Fruit fly (Drosophila melanogaster) whole organism, embryonic: ENCODE measurements around the gene CG42852.
A peak's percentile ranks its signal among the peaks of the same experiment; 100 is the strongest.

Experiments
- Awh ChIP-seq: fragments of 200-800 bp; sonication (Bioruptor generic); IDR thresholded peaks from 2 replicates; pipeline ENCODE4, ENCODE4 v1.3.6; 2022; ENCODE audit warnings: missing biosample characterization, missing genetic modification characterization
- BEAF-32 ChIP-seq: fragments of 200-800 bp; sonication (Bioruptor generic); optimal IDR thresholded peaks from 3 replicates; lab custom pipeline; 2017; ENCODE audit warnings: missing biosample characterization, missing genetic modification characterization, mild to moderate bottlenecking, moderate library complexity, missing genetic modification reagents
- Bdp1 ChIP-seq: fragments of 200-800 bp; sonication (Bioruptor generic); optimal IDR thresholded peaks from 3 replicates; lab custom pipeline; 2016; ENCODE audit warnings: missing biosample characterization, missing genetic modification characterization
- BtbVII ChIP-seq: fragments of 200-800 bp; sonication (Bioruptor generic); optimal IDR thresholded peaks from 3 replicates; lab custom pipeline; 2017; ENCODE audit warnings: missing biosample characterization, mild to moderate bottlenecking, missing genetic modification characterization
- Bteb2 ChIP-seq: fragments of 200-800 bp; sonication (Bioruptor generic); optimal IDR thresholded peaks from 2 replicates; lab custom pipeline; 2016; ENCODE audit warnings: missing biosample characterization, missing genetic modification characterization
- CG10321 ChIP-seq: fragments of 200-800 bp; sonication (Bioruptor generic); IDR thresholded peaks from 2 replicates; pipeline ENCODE4 v1.3.6; 2022; ENCODE audit warnings: missing biosample characterization, missing genetic modification characterization
- CG10462 ChIP-seq: fragments of 200-800 bp; sonication (Bioruptor generic); optimal IDR thresholded peaks from 2 replicates; lab custom pipeline; 2016; ENCODE audit warnings: missing biosample characterization, missing genetic modification characterization
- CG11560 ChIP-seq: fragments of 200-800 bp; sonication (Bioruptor generic); IDR thresholded peaks from 3 replicates; pipeline ENCODE4 v1.3.6; 2022; ENCODE audit warnings: missing biosample characterization, missing genetic modification characterization
- CG12104 ChIP-seq: fragments of 200-800 bp; sonication (Bioruptor generic); optimal IDR thresholded peaks from 3 replicates; lab custom pipeline; 2016; ENCODE audit warnings: missing biosample characterization, missing genetic modification characterization
- CG13424 ChIP-seq: fragments of 200-800 bp; sonication (Bioruptor generic); optimal IDR thresholded peaks from 2 replicates; lab custom pipeline; 2019; ENCODE audit warnings: missing biosample characterization, mild to moderate bottlenecking, missing genetic modification characterization, moderate library complexity
- CG15073 ChIP-seq: fragments of 200-800 bp; sonication (Bioruptor generic); optimal IDR thresholded peaks from 2 replicates; lab custom pipeline; 2016; ENCODE audit warnings: missing biosample characterization, missing genetic modification characterization
- CG15269 ChIP-seq: fragments of 200-800 bp; sonication (Bioruptor generic); optimal IDR thresholded peaks from 2 replicates; lab custom pipeline; 2018; ENCODE audit warnings: missing biosample characterization, mild to moderate bottlenecking, missing genetic modification characterization, moderate library complexity
- CG16813 ChIP-seq: fragments of 200-800 bp; sonication (Bioruptor generic); IDR thresholded peaks from 3 replicates; pipeline ENCODE4 v1.3.6; 2022; ENCODE audit warnings: missing biosample characterization, missing genetic modification characterization; ENCODE audit not compliant: partially characterized antibody
- CG1792 ChIP-seq: fragments of 200-800 bp; sonication (Bioruptor generic); optimal IDR thresholded peaks from 2 replicates; lab custom pipeline; 2016; ENCODE audit warnings: missing biosample characterization, missing genetic modification characterization
- CG18764 ChIP-seq: fragments of 200-800 bp; sonication (Bioruptor generic); optimal IDR thresholded peaks from 3 replicates; lab custom pipeline; 2016; ENCODE audit warnings: missing biosample characterization, missing genetic modification characterization
- CG3065 ChIP-seq: fragments of 200-800 bp; sonication (Bioruptor generic); optimal IDR thresholded peaks from 2 replicates; lab custom pipeline; 2016; ENCODE audit warnings: missing biosample characterization, missing genetic modification characterization
- CG32532 ChIP-seq: fragments of 200-800 bp; sonication (Bioruptor generic); IDR thresholded peaks from 2 replicates; pipeline ENCODE4 v1.3.6; 2022; ENCODE audit warnings: missing biosample characterization, missing genetic modification characterization
- CG32772 ChIP-seq: fragments of 200-800 bp; sonication (Bioruptor generic); IDR thresholded peaks from 2 replicates; pipeline ENCODE4 v1.3.6; 2022; ENCODE audit warnings: missing biosample characterization, missing genetic modification characterization
- CG3281 ChIP-seq: fragments of 200-800 bp; sonication (Bioruptor generic); optimal IDR thresholded peaks from 3 replicates; lab custom pipeline; 2017; ENCODE audit warnings: missing biosample characterization, mild to moderate bottlenecking, missing genetic modification characterization
- CG4820 ChIP-seq: fragments of 200-800 bp; sonication (Bioruptor generic); optimal IDR thresholded peaks from 3 replicates; lab custom pipeline; 2016; ENCODE audit warnings: missing biosample characterization, missing genetic modification characterization
- CG5245 ChIP-seq: fragments of 200-800 bp; sonication (Bioruptor generic); optimal IDR thresholded peaks from 3 replicates; lab custom pipeline; 2016; ENCODE audit warnings: missing biosample characterization, missing genetic modification characterization
- CG9727 ChIP-seq: fragments of 200-800 bp; sonication (Bioruptor generic); optimal IDR thresholded peaks from 3 replicates; lab custom pipeline; 2017; ENCODE audit warnings: missing biosample characterization, mild to moderate bottlenecking, missing genetic modification characterization
- Dbx ChIP-seq: fragments of 200-800 bp; sonication (Bioruptor generic); IDR thresholded peaks from 3 replicates; pipeline ENCODE4 v1.3.6; 2022; ENCODE audit warnings: missing biosample characterization, missing genetic modification characterization
- E2f1 ChIP-seq: fragments of 200-800 bp; sonication (Bioruptor generic); IDR thresholded peaks from 2 replicates; pipeline ENCODE4 v1.3.6; 2022; ENCODE audit warnings: missing biosample characterization, missing genetic modification characterization
- Eip74EF ChIP-seq, 2 experiments: fragments of 200-800 bp in 1 of 2; fragments of >200 bp in 1 of 2; sonication (Bioruptor generic) in 1 of 2; optimal IDR thresholded peaks; 2 replicates each; lab custom pipeline; 2017 to 2019; ENCODE audit warnings: missing biosample characterization in 2 of 2, missing genetic modification characterization in 2 of 2, mild to moderate bottlenecking in 1 of 2, moderate library complexity in 1 of 2
- Hr78 ChIP-seq, 2 experiments: fragments of 200-800 bp in 1 of 2; fragments of >200 bp in 1 of 2; sonication (Bioruptor generic) in 1 of 2; optimal IDR thresholded peaks; 2 replicates each; lab custom pipeline; 2017 to 2019; ENCODE audit warnings: missing biosample characterization in 2 of 2, missing genetic modification characterization in 2 of 2, mild to moderate bottlenecking in 1 of 2, moderate library complexity in 1 of 2
- Mad ChIP-seq: fragments of 200-800 bp; sonication (Bioruptor generic); optimal IDR thresholded peaks from 2 replicates; lab custom pipeline; 2016; ENCODE audit warnings: missing biosample characterization, missing genetic modification characterization
- NC2β ChIP-seq: fragments of 200-800 bp; sonication (Bioruptor generic); optimal IDR thresholded peaks from 2 replicates; lab custom pipeline; 2016; ENCODE audit warnings: missing biosample characterization, missing genetic modification characterization
- NK7.1 ChIP-seq: fragments of 200-800 bp; sonication (Bioruptor generic); optimal IDR thresholded peaks from 3 replicates; lab custom pipeline; 2016; ENCODE audit warnings: missing biosample characterization, missing genetic modification characterization
- NfI ChIP-seq: fragments of 200-800 bp; sonication (Bioruptor generic); optimal IDR thresholded peaks from 3 replicates; lab custom pipeline; 2018; ENCODE audit warnings: missing biosample characterization, mild to moderate bottlenecking, missing genetic modification characterization, moderate library complexity
- Ravus ChIP-seq: fragments of 200-800 bp; sonication (Bioruptor generic); IDR thresholded peaks from 2 replicates; pipeline ENCODE4 v1.3.6; 2022; ENCODE audit warnings: missing biosample characterization, missing genetic modification characterization
- Side ChIP-seq: fragments of 200-800 bp; sonication (Bioruptor generic); optimal IDR thresholded peaks from 2 replicates; lab custom pipeline; 2016; ENCODE audit warnings: missing biosample characterization, missing genetic modification characterization
- ap ChIP-seq: fragments of 200-800 bp; sonication (Bioruptor generic); IDR thresholded peaks from 2 replicates; pipeline ENCODE4 v1.3.6; 2022; ENCODE audit warnings: missing biosample characterization, missing genetic modification characterization
- ato ChIP-seq: fragments of 200-800 bp; sonication (Bioruptor generic); IDR thresholded peaks from 2 replicates; pipeline ENCODE4 v1.3.6; 2022; ENCODE audit warnings: missing biosample characterization, missing genetic modification characterization; ENCODE audit not compliant: partially characterized antibody
- bbx ChIP-seq: fragments of 200-800 bp; sonication (Bioruptor generic); IDR thresholded peaks from 2 replicates; pipeline ENCODE4 v1.3.6; 2022; ENCODE audit warnings: missing biosample characterization, missing genetic modification characterization; ENCODE audit not compliant: partially characterized antibody
- chm ChIP-seq: fragments of 200-800 bp; sonication (Bioruptor generic); IDR thresholded peaks from 2 replicates; pipeline ENCODE4 v1.3.6; 2022; ENCODE audit warnings: missing biosample characterization, missing genetic modification characterization
- chn ChIP-seq: fragments of 200-800 bp; sonication (Bioruptor generic); optimal IDR thresholded peaks from 2 replicates; lab custom pipeline; 2016; ENCODE audit warnings: missing biosample characterization, missing genetic modification characterization
- cwo ChIP-seq: fragments of 200-800 bp; sonication (Bioruptor generic); optimal IDR thresholded peaks from 3 replicates; lab custom pipeline; 2017; ENCODE audit warnings: missing biosample characterization, missing genetic modification characterization, mild to moderate bottlenecking, moderate library complexity, missing genetic modification reagents
- dpn ChIP-seq, 2 experiments: fragments of 200-800 bp; sonication (Bioruptor generic); optimal IDR thresholded peaks; 3 replicates each; lab custom pipeline; 2016; ENCODE audit warnings: missing biosample characterization in 2 of 2, missing genetic modification characterization in 2 of 2
- eve ChIP-seq, 2 experiments: fragments of >200 bp; optimal IDR thresholded peaks; 2 replicates each; lab custom pipeline; 2017; ENCODE audit warnings: missing biosample characterization in 2 of 2, missing genetic modification characterization in 2 of 2
- fd3F ChIP-seq: fragments of 200-800 bp; sonication (Bioruptor generic); optimal IDR thresholded peaks from 2 replicates; lab custom pipeline; 2018; ENCODE audit warnings: missing biosample characterization, mild to moderate bottlenecking, missing genetic modification characterization, moderate library complexity
- fru ChIP-seq: fragments of >200 bp; optimal IDR thresholded peaks from 2 replicates; lab custom pipeline; 2017
- hb ChIP-seq: fragments of 200-800 bp; sonication (Bioruptor generic); IDR thresholded peaks from 3 replicates; pipeline ENCODE4 v1.3.6; 2022; ENCODE audit warnings: missing biosample characterization, missing genetic modification characterization; ENCODE audit not compliant: partially characterized antibody
- kay ChIP-seq: fragments of 200-800 bp; sonication (Bioruptor generic); optimal IDR thresholded peaks from 2 replicates; lab custom pipeline; 2016; ENCODE audit warnings: missing biosample characterization, missing genetic modification characterization
- slou ChIP-seq: fragments of 200-800 bp; sonication (Bioruptor generic); optimal IDR thresholded peaks from 3 replicates; lab custom pipeline; 2016; ENCODE audit warnings: missing biosample characterization, missing genetic modification characterization
- tap ChIP-seq: fragments of 200-800 bp; optimal IDR thresholded peaks from 3 replicates; lab custom pipeline; 2019; ENCODE audit warnings: missing biosample characterization, mild to moderate bottlenecking, missing genetic modification characterization, moderate library complexity
- tin ChIP-seq: fragments of 200-800 bp; sonication (Bioruptor generic); optimal IDR thresholded peaks from 3 replicates; lab custom pipeline; 2016; ENCODE audit warnings: missing biosample characterization, missing genetic modification characterization
- tna ChIP-seq: fragments of 200-800 bp; sonication (Bioruptor generic); IDR thresholded peaks from 2 replicates; pipeline ENCODE4 v1.3.6; 2022; ENCODE audit warnings: missing biosample characterization, missing genetic modification characterization; ENCODE audit not compliant: partially characterized antibody
- tx ChIP-seq: fragments of 200-800 bp; sonication (Bioruptor generic); optimal IDR thresholded peaks from 2 replicates; lab custom pipeline; 2016; ENCODE audit warnings: missing biosample characterization, missing genetic modification characterization
- zen ChIP-seq: fragments of 200-800 bp; sonication (Bioruptor generic); optimal IDR thresholded peaks from 3 replicates; lab custom pipeline; 2018; ENCODE audit warnings: missing biosample characterization, mild to moderate bottlenecking, missing genetic modification characterization, moderate library complexity

The CG42852 gene

dm6 chr3L:16782218-16782763 lies 27.0 kb downstream of the CG42852 start (continued):
- no peak for TF ChIP-seq bbx (GFP tag; lab: Robert Waterston, UW)
- no peak for TF ChIP-seq CG16813
- peak; percentile 51 for TF ChIP-seq NfI (GFP tag; lab: Kevin White, UChicago)
- peak; percentile 64; the same call in 1 of the 2 replicates for TF ChIP-seq CG32532
- TF ChIP-seq CG13424 (tag; lab: Kevin White, UChicago), result peak; percentile 65
- no peak for TF ChIP-seq CG15269 (tag; lab: Kevin White, UChicago)
- TF ChIP-seq CG32772 (GFP tag; lab: Robert Waterston, UW), result peak; percentile 69
- TF ChIP-seq slou (GFP tag; lab: Kevin White, UChicago), result peak; percentile 42
- TF ChIP-seq CG3065 (GFP tag; lab: Kevin White, UChicago), result no peak
- TF ChIP-seq Bdp1 (GFP tag; lab: Kevin White, UChicago), result no peak
- peak; percentile 52 for TF ChIP-seq kay (GFP tag; lab: Kevin White, UChicago)
- TF ChIP-seq fd3F (GFP tag; lab: Kevin White, UChicago), result peak; percentile 49
- peak; percentile 78 for TF ChIP-seq chm (GFP tag; lab: Robert Waterston, UW)
- TF ChIP-seq eve (GFP tag; optimal IDR thresholded peaks at IDR 0.05; lab: Kevin White, UChicago), result no peak
- TF ChIP-seq hb (GFP tag; lab: Robert Waterston, UW), result no peak
- TF ChIP-seq dpn (GFP tag; optimal IDR thresholded peaks at IDR 0.05; lab: Kevin White, UChicago), result peak; percentile 66 to 69
- no peak for TF ChIP-seq tna (GFP tag; lab: Robert Waterston, UW)
- peak; percentile 74 for TF ChIP-seq CG1792 (GFP tag; lab: Kevin White, UChicago)
- peak; percentile 59; the same call in 1 of the 2 replicates for TF ChIP-seq E2f1
- no peak for TF ChIP-seq BEAF-32 (GFP tag; lab: Kevin White, UChicago)
- TF ChIP-seq tap (tag; lab: Kevin White, UChicago), result no peak
- TF ChIP-seq zen (tag; lab: Kevin White, UChicago), result peak; percentile 60
- no peak for TF ChIP-seq CG15073 (GFP tag; lab: Kevin White, UChicago)
- peak; percentile 8 for TF ChIP-seq NK7.1 (GFP tag; lab: Kevin White, UChicago)
- TF ChIP-seq CG3281 (GFP tag; lab: Kevin White, UChicago), result peak; percentile 79
- peak; percentile 70 for TF ChIP-seq CG5245 (GFP tag; lab: Kevin White, UChicago)
- peak; percentile 80 for TF ChIP-seq CG9727 (GFP tag; lab: Kevin White, UChicago)
- peak; percentile 35 for TF ChIP-seq Bteb2 (GFP tag; lab: Kevin White, UChicago)
- no peak for TF ChIP-seq Hr78 (GFP tag; optimal IDR thresholded peaks at IDR 0.05; lab: Kevin White, UChicago)
- TF ChIP-seq ap, result peak; percentile 65
- peak; percentile 33; the same call in 1 of the 2 replicates for TF ChIP-seq CG10321 (GFP tag; lab: Robert Waterston, UW)
- peak; percentile 54 for TF ChIP-seq CG18764 (GFP tag; lab: Kevin White, UChicago)
- TF ChIP-seq CG4820 (GFP tag; lab: Kevin White, UChicago), result peak; percentile 80
- peak; percentile 68; the same call in 2 of the 3 replicates for TF ChIP-seq Dbx (GFP tag; lab: Robert Waterston, UW)
- no peak for TF ChIP-seq ato (GFP tag; lab: Robert Waterston, UW)
- TF ChIP-seq CG10462, result peak; percentile 35
- TF ChIP-seq fru (lab: Kevin White, UChicago), result no peak
- TF ChIP-seq tin (GFP tag; lab: Kevin White, UChicago), result peak; percentile 54
- TF ChIP-seq cwo (GFP tag; lab: Kevin White, UChicago), result no peak
- TF ChIP-seq NC2β (GFP tag; lab: Kevin White, UChicago), result peak; percentile 67
- TF ChIP-seq Eip74EF (GFP tag; optimal IDR thresholded peaks at IDR 0.05; lab: Kevin White, UChicago), result no peak
- no peak for TF ChIP-seq CG11560
- TF ChIP-seq BtbVII, result peak; percentile 29
- TF ChIP-seq Awh (GFP tag; lab: Robert Waterston, UW), result peak; percentile 80
- peak; percentile 76 for TF ChIP-seq Side (GFP tag; lab: Kevin White, UChicago)
- peak; percentile 21 for TF ChIP-seq CG12104
- TF ChIP-seq Mad (GFP tag; lab: Kevin White, UChicago), result no peak
- TF ChIP-seq chn (GFP tag; lab: Kevin White, UChicago), result peak; percentile 55
- TF ChIP-seq tx, result peak; percentile 50
- peak; percentile 8; the same call in 1 of the 2 replicates for TF ChIP-seq Ravus
